Fruit fly (Drosophila melanogaster): ENCODE results near the gene CG9117.

Gene CG9117

dm6 chr2L:6037830-6038229, at the start of gene CG9117, which contains the start of gene CG31643:
TSS of gene CG9117 (minus strand) at chr2L:6037902.
TSS of gene CG31643 (plus strand) at chr2L:6038117.
- TF ChIP-seq Snoo (tag; optimal IDR thresholded peaks at IDR 0.05), result peak; percentile 8
- TF ChIP-seq CG15710 (tag; optimal IDR thresholded peaks at IDR 0.05), result peak; percentile 68
- TF ChIP-seq Ets98B (GFP tag; IDR thresholded peaks at IDR 0.05), result peak; percentile 41
- no peak for TF ChIP-seq gl (tag; optimal IDR thresholded peaks at IDR 0.05)
- peak; percentile 39 for TF ChIP-seq CG17806 (tag; optimal IDR thresholded peaks at IDR 0.05)
- no peak for TF ChIP-seq CG8159 (tag; optimal IDR thresholded peaks at IDR 0.05)
- no peak for TF ChIP-seq Pif1B (GFP tag; optimal IDR thresholded peaks at IDR 0.05)
- peak; percentile 78; the same call in 1 of the 2 replicates for TF ChIP-seq CG12605 (GFP tag; IDR thresholded peaks at IDR 0.05)
- TF ChIP-seq CG9948 (tag; optimal IDR thresholded peaks at IDR 0.05), result peak; percentile 24

- TF ChIP-seq CG14655 (GFP tag; optimal IDR thresholded peaks at IDR 0.05), result no peak
- TF ChIP-seq CG9948 (tag; optimal IDR thresholded peaks at IDR 0.05), result no peak
- no peak for TF ChIP-seq fd96Ca (GFP tag; IDR thresholded peaks at IDR 0.05)
- no peak for TF ChIP-seq rn (GFP tag; IDR thresholded peaks at IDR 0.05)
- TF ChIP-seq Pif1B (GFP tag; optimal IDR thresholded peaks at IDR 0.05), result no peak
- TF ChIP-seq CG17806 (tag; optimal IDR thresholded peaks at IDR 0.05), result no peak
- no peak for TF ChIP-seq CG8301 (tag; optimal IDR thresholded peaks at IDR 0.05)
- TF ChIP-seq gl (tag; optimal IDR thresholded peaks at IDR 0.05), result no peak
- no peak for TF ChIP-seq D1 (tag; optimal IDR thresholded peaks at IDR 0.05)
- TF ChIP-seq CG34367 (tag; optimal IDR thresholded peaks at IDR 0.05), result no peak
- TF ChIP-seq CG15710 (tag; optimal IDR thresholded peaks at IDR 0.05), result no peak
- no peak for TF ChIP-seq CG13204 (GFP tag; optimal IDR thresholded peaks at IDR 0.05)
- TF ChIP-seq Pif1A (GFP tag; optimal IDR thresholded peaks at IDR 0.05), result no peak
- TF ChIP-seq CG4496 (GFP tag; IDR thresholded peaks at IDR 0.05), result no peak
- TF ChIP-seq Snoo (tag; optimal IDR thresholded peaks at IDR 0.05), result no peak
- no peak for TF ChIP-seq CG12605 (GFP tag; IDR thresholded peaks at IDR 0.05)
- TF ChIP-seq CG8159 (tag; optimal IDR thresholded peaks at IDR 0.05), result no peak
- TF ChIP-seq CG10348 (GFP tag; IDR thresholded peaks at IDR 0.05), result no peak
- TF ChIP-seq Ets98B (GFP tag; IDR thresholded peaks at IDR 0.05), result no peak
- no peak for TF ChIP-seq EcR (GFP tag; optimal IDR thresholded peaks at IDR 0.05)
Measured at dm6 chr2L:6086771-6087170, 49.1 kb upstream of the CG9117 start.

- TF ChIP-seq EcR (GFP tag; optimal IDR thresholded peaks at IDR 0.05) (no peak), CG9948 (tag; optimal IDR thresholded peaks at IDR 0.05) (no peak), Pif1B (GFP tag; optimal IDR thresholded peaks at IDR 0.05) (no peak), fd96Ca (GFP tag; IDR thresholded peaks at IDR 0.05) (no peak), D1 (tag; optimal IDR thresholded peaks at IDR 0.05) (no peak), CG12605 (GFP tag; IDR thresholded peaks at IDR 0.05) (no peak), Snoo (tag; optimal IDR thresholded peaks at IDR 0.05) (no peak)
Measured at dm6 chr2L:6085733-6086317, 48.1 kb upstream of the CG9117 start.

dm6 chr2L:6084694-6085093, 47.0 kb upstream of the CG9117 start:
- TF ChIP-seq CG32121 (GFP tag; IDR thresholded peaks at IDR 0.05), result no peak
- no peak for TF ChIP-seq Pif1B (GFP tag; optimal IDR thresholded peaks at IDR 0.05)

- TF ChIP-seq EcR (GFP tag; optimal IDR thresholded peaks at IDR 0.05) (no peak), Ets98B (GFP tag; IDR thresholded peaks at IDR 0.05) (no peak; the same call in 1 of the 2 replicates), CG14655 (GFP tag; optimal IDR thresholded peaks at IDR 0.05) (no peak), CG12605 (GFP tag; IDR thresholded peaks at IDR 0.05) (no peak), CG4496 (GFP tag; IDR thresholded peaks at IDR 0.05) (no peak), Snoo (tag; optimal IDR thresholded peaks at IDR 0.05) (no peak), CG8301 (tag; optimal IDR thresholded peaks at IDR 0.05) (no peak), CG32121 (GFP tag; IDR thresholded peaks at IDR 0.05) (no peak), CG9948 (tag; optimal IDR thresholded peaks at IDR 0.05) (no peak), gl (tag; optimal IDR thresholded peaks at IDR 0.05) (no peak), fd96Ca (GFP tag; IDR thresholded peaks at IDR 0.05) (no peak), D1 (tag; optimal IDR thresholded peaks at IDR 0.05) (no peak), CG15710 (tag; optimal IDR thresholded peaks at IDR 0.05) (no peak), CG13204 (GFP tag; optimal IDR thresholded peaks at IDR 0.05) (no peak), Pif1B (GFP tag; optimal IDR thresholded peaks at IDR 0.05) (no peak), Pif1A (GFP tag; optimal IDR thresholded peaks at IDR 0.05) (no peak), CG8159 (tag; optimal IDR thresholded peaks at IDR 0.05) (no peak), CG34367 (tag; optimal IDR thresholded peaks at IDR 0.05) (no peak), CG17806 (tag; optimal IDR thresholded peaks at IDR 0.05) (no peak)
Measured at dm6 chr2L:6082936-6083627, 45.4 kb upstream of the CG9117 start.

dm6 chr2L:6082157-6082645, 44.5 kb upstream of the CG9117 start, which contains the start of gene Kr-h1:
TSS of gene Kr-h1 (plus strand) at chr2L:6082603.
- TF ChIP-seq Pif1A (GFP tag; optimal IDR thresholded peaks at IDR 0.05) (no peak), CG32121 (GFP tag; IDR thresholded peaks at IDR 0.05) (no peak), CG34367 (tag; optimal IDR thresholded peaks at IDR 0.05) (no peak), CG8159 (tag; optimal IDR thresholded peaks at IDR 0.05) (no peak), Snoo (tag; optimal IDR thresholded peaks at IDR 0.05) (no peak), Ets98B (GFP tag; IDR thresholded peaks at IDR 0.05) (no peak), CG10348 (GFP tag; IDR thresholded peaks at IDR 0.05) (no peak), rn (GFP tag; IDR thresholded peaks at IDR 0.05) (no peak), CG14655 (GFP tag; optimal IDR thresholded peaks at IDR 0.05) (no peak), CG12605 (GFP tag; IDR thresholded peaks at IDR 0.05) (no peak)
